Worm (Caenorhabditis elegans): Measurements from ENCODE around the gene srz-37.

DNA sequence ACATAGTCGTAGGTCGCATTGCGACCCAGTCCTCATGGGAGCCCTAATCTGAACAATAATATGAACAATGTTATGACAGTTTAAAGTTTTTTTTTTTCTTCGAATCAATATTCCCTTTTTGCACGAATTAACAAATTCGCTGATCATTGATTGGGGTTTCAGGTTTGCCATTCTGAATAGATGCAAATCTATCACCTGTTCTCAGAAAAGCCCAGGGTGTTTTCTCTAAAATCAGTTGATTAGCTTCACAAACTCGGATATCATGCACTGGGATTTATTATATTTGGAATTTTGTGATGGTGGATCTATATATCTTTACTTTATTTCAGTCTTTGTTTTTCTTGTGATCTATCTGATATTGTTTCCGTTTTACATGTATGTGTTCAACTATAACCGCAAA lies 28.3 kb downstream of the srz-37 start, which contains the start of gene srz-23:
- TF ChIP-seq egl-18 (GFP tag; IDR thresholded peaks at IDR 0.05) = no peak
- TF ChIP-seq bed-1 (GFP tag; IDR thresholded peaks at IDR 0.05) = no peak
- TF ChIP-seq madf-10 (tag; optimal IDR thresholded peaks at IDR 0.05) = no peak
- TF ChIP-seq K12H6.12 (tag; optimal IDR thresholded peaks at IDR 0.05) = no peak
- no peak for TF ChIP-seq ceh-40 (GFP tag; IDR thresholded peaks at IDR 0.05)
- TF ChIP-seq die-1 (tag; optimal IDR thresholded peaks at IDR 0.05) = no peak
- no peak for TF ChIP-seq cebp-1 (GFP tag; IDR thresholded peaks at IDR 0.05)
- no peak for TF ChIP-seq cebp-1 (tag; optimal IDR thresholded peaks at IDR 0.05)
- no peak for TF ChIP-seq unc-62 (GFP tag; optimal IDR thresholded peaks at IDR 0.05)
- no peak for TF ChIP-seq ZK185.1 (tag; optimal IDR thresholded peaks at IDR 0.05; ENCODE audit: poor library complexity, severe bottlenecking)
- TF ChIP-seq snpc-4 (GFP tag; optimal IDR thresholded peaks at IDR 0.05) = no peak
- TF ChIP-seq snpc-4 (tag; optimal IDR thresholded peaks at IDR 0.05) = no peak
- no peak for TF ChIP-seq ztf-28 (GFP tag; IDR thresholded peaks at IDR 0.05)
- no peak for TF ChIP-seq Y79H2A.3 (GFP tag; conservative IDR thresholded peaks at IDR 0.05)
- TF ChIP-seq F52B5.7 (tag; optimal IDR thresholded peaks at IDR 0.05) = no peak
- no peak for TF ChIP-seq dpff-1 (tag; optimal IDR thresholded peaks at IDR 0.05)
